Fruit fly (Drosophila melanogaster) whole organism, embryonic: Measurements from ENCODE around the gene Rrp1.

ENCODE experiments used
- Aef1 ChIP-seq: fragments of 200-800 bp; sonication (Bioruptor generic); IDR thresholded peaks from 3 replicates; pipeline ENCODE4 v1.3.6; 2022; ENCODE audit warnings: missing biosample characterization, missing genetic modification characterization
- Asciz ChIP-seq: fragments of 200-800 bp; sonication (Bioruptor generic); optimal IDR thresholded peaks from 2 replicates; lab custom pipeline; 2017; ENCODE audit warnings: missing biosample characterization, mild to moderate bottlenecking, missing genetic modification characterization, missing genetic modification reagents
- BEAF-32 ChIP-seq: fragments of 200-800 bp; sonication (Bioruptor generic); optimal IDR thresholded peaks from 3 replicates; lab custom pipeline; 2017; ENCODE audit warnings: missing biosample characterization, missing genetic modification characterization, mild to moderate bottlenecking, moderate library complexity, missing genetic modification reagents
- CG10267 ChIP-seq: fragments of 200-800 bp; sonication (Bioruptor generic); optimal IDR thresholded peaks from 2 replicates; lab custom pipeline; 2018; ENCODE audit warnings: missing biosample characterization, mild to moderate bottlenecking, missing genetic modification characterization, moderate library complexity
- CG10431 ChIP-seq: fragments of 200-800 bp; sonication (Bioruptor generic); optimal IDR thresholded peaks from 3 replicates; lab custom pipeline; 2018; ENCODE audit warnings: missing biosample characterization, mild to moderate bottlenecking, missing genetic modification characterization
- CG13123 ChIP-seq: fragments of 200-800 bp; sonication (Bioruptor generic); optimal IDR thresholded peaks from 2 replicates; lab custom pipeline; 2016; ENCODE audit warnings: missing biosample characterization, missing genetic modification characterization
- CG15479 ChIP-seq: fragments of 200-800 bp; sonication (Bioruptor generic); optimal IDR thresholded peaks from 3 replicates; lab custom pipeline; 2019; ENCODE audit warnings: missing biosample characterization, mild to moderate bottlenecking, missing genetic modification characterization, moderate library complexity
- CG15514 ChIP-seq: fragments of 200-800 bp; sonication (Bioruptor generic); optimal IDR thresholded peaks from 3 replicates; lab custom pipeline; 2017; ENCODE audit warnings: missing biosample characterization, missing genetic modification characterization, mild to moderate bottlenecking, moderate library complexity, missing genetic modification reagents
- CG16813 ChIP-seq: fragments of 200-800 bp; sonication (Bioruptor generic); IDR thresholded peaks from 3 replicates; pipeline ENCODE4 v1.3.6; 2022; ENCODE audit warnings: missing biosample characterization, missing genetic modification characterization; ENCODE audit not compliant: partially characterized antibody
- CG17359 ChIP-seq: fragments of 200-800 bp; sonication (Bioruptor generic); optimal IDR thresholded peaks from 3 replicates; lab custom pipeline; 2018; ENCODE audit warnings: missing biosample characterization, mild to moderate bottlenecking, missing genetic modification characterization, moderate library complexity
- CG2129 ChIP-seq: fragments of 200-800 bp; sonication (Bioruptor generic); IDR thresholded peaks from 2 replicates; pipeline ENCODE4 v1.3.6; 2022; ENCODE audit warnings: missing biosample characterization, missing genetic modification characterization; ENCODE audit not compliant: partially characterized antibody
- CG2712 ChIP-seq: fragments of 200-800 bp; optimal IDR thresholded peaks from 3 replicates; lab custom pipeline; 2019; ENCODE audit warnings: missing biosample characterization, mild to moderate bottlenecking, missing genetic modification characterization, moderate library complexity
- CG30403 ChIP-seq: fragments of 200-800 bp; sonication (Bioruptor generic); optimal IDR thresholded peaks from 3 replicates; lab custom pipeline; 2016; ENCODE audit warnings: missing biosample characterization, missing genetic modification characterization
- CG3838 ChIP-seq: fragments of 200-800 bp; sonication (Bioruptor generic); optimal IDR thresholded peaks from 3 replicates; lab custom pipeline; 2016; ENCODE audit warnings: missing biosample characterization, missing genetic modification characterization
- CG6791 ChIP-seq: fragments of 200-800 bp; sonication (Bioruptor generic); IDR thresholded peaks from 3 replicates; pipeline ENCODE4 v1.3.6; 2022; ENCODE audit warnings: missing biosample characterization, missing genetic modification characterization; ENCODE audit not compliant: partially characterized antibody
- Chrac-16 ChIP-seq: fragments of 200-800 bp; sonication (Bioruptor generic); optimal IDR thresholded peaks from 3 replicates; lab custom pipeline; 2016; ENCODE audit warnings: missing biosample characterization, missing genetic modification characterization
- Doc3 ChIP-seq: fragments of 200-800 bp; sonication (Bioruptor generic); IDR thresholded peaks from 3 replicates; pipeline ENCODE4 v1.3.6; 2022; ENCODE audit warnings: missing biosample characterization, missing genetic modification characterization; ENCODE audit not compliant: partially characterized antibody
- E2f2 ChIP-seq: fragments of 200-800 bp; sonication (Bioruptor generic); IDR thresholded peaks from 2 replicates; pipeline ENCODE4 v1.3.6; 2022; ENCODE audit warnings: missing biosample characterization, missing genetic modification characterization
- Ets97D ChIP-seq: fragments of 200-800 bp; sonication (Bioruptor generic); optimal IDR thresholded peaks from 3 replicates; lab custom pipeline; 2016; ENCODE audit warnings: missing biosample characterization, missing genetic modification characterization
- Fer3 ChIP-seq: fragments of 200-800 bp; sonication (Bioruptor generic); optimal IDR thresholded peaks from 2 replicates; lab custom pipeline; 2018; ENCODE audit warnings: missing biosample characterization, mild to moderate bottlenecking, missing genetic modification characterization, moderate library complexity
- HLH3B ChIP-seq: fragments of 200-800 bp; sonication (Bioruptor generic); IDR thresholded peaks from 2 replicates; pipeline ENCODE4 v1.3.6; 2022; ENCODE audit warnings: missing biosample characterization, missing genetic modification characterization
- Hr51 ChIP-seq, 2 experiments: fragments of 200-800 bp; sonication (Bioruptor generic); optimal IDR thresholded peaks; 2 replicates in 1 of 2; 3 replicates in 1 of 2; lab custom pipeline; 2016 to 2018; ENCODE audit warnings: missing biosample characterization in 2 of 2, missing genetic modification characterization in 2 of 2, mild to moderate bottlenecking in 1 of 2, moderate library complexity in 1 of 2
- MESR4 ChIP-seq: fragments of 200-800 bp; sonication (Bioruptor generic); optimal IDR thresholded peaks from 2 replicates; lab custom pipeline; 2018; ENCODE audit warnings: missing biosample characterization, mild to moderate bottlenecking, missing genetic modification characterization, moderate library complexity
- Med ChIP-seq: fragments of 200-800 bp; sonication (Bioruptor generic); peaks from one replicate; lab custom pipeline; 2016; ENCODE audit warnings: missing biosample characterization, missing genetic modification characterization, mild to moderate bottlenecking, inconsistent platforms, moderate library complexity
- Myb ChIP-seq: fragments of 200-800 bp; sonication (Bioruptor generic); optimal IDR thresholded peaks from 2 replicates; lab custom pipeline; 2016; ENCODE audit warnings: missing biosample characterization, missing genetic modification characterization
- Sry-δ ChIP-seq: fragments of 200-800 bp; sonication (Bioruptor generic); optimal IDR thresholded peaks from 2 replicates; lab custom pipeline; 2016; ENCODE audit warnings: missing biosample characterization, missing genetic modification characterization
- Usf ChIP-seq: fragments of 200-800 bp; sonication (Bioruptor generic); optimal IDR thresholded peaks from 2 replicates; lab custom pipeline; 2017; ENCODE audit warnings: missing genotype, missing biosample characterization, missing genetic modification characterization
- Xbp1 ChIP-seq: fragments of 200-800 bp; sonication (Bioruptor generic); optimal IDR thresholded peaks from 3 replicates; lab custom pipeline; 2016; ENCODE audit warnings: missing biosample characterization, mild to moderate bottlenecking, missing genetic modification characterization
- Xrp1 ChIP-seq: fragments of 200-800 bp; sonication (Bioruptor generic); IDR thresholded peaks from 2 replicates; pipeline ENCODE4 v1.3.6; 2022; ENCODE audit warnings: missing biosample characterization, missing genetic modification characterization
- amos ChIP-seq: fragments of 200-800 bp; sonication (Bioruptor generic); IDR thresholded peaks from 2 replicates; pipeline ENCODE4 v1.3.6; 2022; ENCODE audit warnings: missing biosample characterization, missing genetic modification characterization; ENCODE audit not compliant: partially characterized antibody
- ap ChIP-seq: fragments of 200-800 bp; sonication (Bioruptor generic); IDR thresholded peaks from 2 replicates; pipeline ENCODE4 v1.3.6; 2022; ENCODE audit warnings: missing biosample characterization, missing genetic modification characterization
- ase ChIP-seq: fragments of 200-800 bp; sonication (Bioruptor generic); IDR thresholded peaks from 3 replicates; pipeline ENCODE4 v1.3.6; 2022; ENCODE audit warnings: missing biosample characterization, missing genetic modification characterization
- cad ChIP-seq: fragments of >200 bp; optimal IDR thresholded peaks from 2 replicates; lab custom pipeline; 2017; ENCODE audit warnings: missing biosample characterization, missing genetic modification characterization
- chm ChIP-seq: fragments of 200-800 bp; sonication (Bioruptor generic); IDR thresholded peaks from 2 replicates; pipeline ENCODE4 v1.3.6; 2022; ENCODE audit warnings: missing biosample characterization, missing genetic modification characterization
- fd3F ChIP-seq: fragments of 200-800 bp; sonication (Bioruptor generic); optimal IDR thresholded peaks from 2 replicates; lab custom pipeline; 2018; ENCODE audit warnings: missing biosample characterization, mild to moderate bottlenecking, missing genetic modification characterization, moderate library complexity
- gro ChIP-seq: fragments of 200-800 bp; sonication (Bioruptor generic); optimal IDR thresholded peaks from 2 replicates; lab custom pipeline; 2016; ENCODE audit warnings: missing biosample characterization, missing genetic modification characterization
- hb ChIP-seq: fragments of 200-800 bp; sonication (Bioruptor generic); IDR thresholded peaks from 3 replicates; pipeline ENCODE4 v1.3.6; 2022; ENCODE audit warnings: missing biosample characterization, missing genetic modification characterization; ENCODE audit not compliant: partially characterized antibody
- lola ChIP-seq, 3 experiments: fragments of >200 bp in 2 of 3; fragments of 200-800 bp in 1 of 3; sonication (Bioruptor generic) in 1 of 3; optimal IDR thresholded peaks; 2 replicates each; lab custom pipeline; 2017 to 2019; ENCODE audit warnings: missing biosample characterization in 3 of 3, missing genetic modification characterization in 3 of 3, mild to moderate bottlenecking in 1 of 3, moderate library complexity in 1 of 3
- pzg ChIP-seq: fragments of 200-800 bp; sonication (Bioruptor generic); optimal IDR thresholded peaks from 3 replicates; lab custom pipeline; 2018; ENCODE audit warnings: missing biosample characterization, mild to moderate bottlenecking, missing genetic modification characterization, moderate library complexity
- rib ChIP-seq: fragments of 200-800 bp; sonication (Bioruptor generic); IDR thresholded peaks from 2 replicates; pipeline ENCODE4 v1.3.6; 2022; ENCODE audit warnings: missing biosample characterization, missing genetic modification characterization
- sc ChIP-seq, 3 experiments: fragments of >200 bp in 2 of 3; fragments of 200-800 bp in 1 of 3; sonication (Bioruptor generic) in 1 of 3; optimal IDR thresholded peaks; 2 replicates in 2 of 3; 3 replicates in 1 of 3; lab custom pipeline; 2017; ENCODE audit warnings: mild to moderate bottlenecking in 1 of 3, missing biosample characterization in 1 of 3, missing genetic modification characterization in 1 of 3, missing genetic modification reagents in 1 of 3
- schlank ChIP-seq: fragments of 200-800 bp; sonication (Bioruptor generic); optimal IDR thresholded peaks from 2 replicates; lab custom pipeline; 2018; ENCODE audit warnings: missing biosample characterization, mild to moderate bottlenecking, missing genetic modification characterization
- so ChIP-seq: fragments of 200-800 bp; sonication (Bioruptor generic); IDR thresholded peaks from 3 replicates; pipeline ENCODE4 v1.3.6; 2022; ENCODE audit warnings: missing biosample characterization, missing genetic modification characterization
- sqz ChIP-seq: fragments of 200-800 bp; sonication (Bioruptor generic); optimal IDR thresholded peaks from 3 replicates; lab custom pipeline; 2018; ENCODE audit warnings: missing biosample characterization, mild to moderate bottlenecking, missing genetic modification characterization
- stwl ChIP-seq: fragments of 200-800 bp; sonication (Bioruptor generic); optimal IDR thresholded peaks from 3 replicates; lab custom pipeline; 2018; ENCODE audit warnings: missing biosample characterization, mild to moderate bottlenecking, missing genetic modification characterization, moderate library complexity
- tna ChIP-seq: fragments of 200-800 bp; sonication (Bioruptor generic); IDR thresholded peaks from 2 replicates; pipeline ENCODE4 v1.3.6; 2022; ENCODE audit warnings: missing biosample characterization, missing genetic modification characterization; ENCODE audit not compliant: partially characterized antibody
- trem ChIP-seq: fragments of 200-800 bp; optimal IDR thresholded peaks from 3 replicates; lab custom pipeline; 2019; ENCODE audit warnings: missing biosample characterization, mild to moderate bottlenecking, missing genetic modification characterization, moderate library complexity
- zen2 ChIP-seq: fragments of 200-800 bp; sonication (Bioruptor generic); IDR thresholded peaks from 3 replicates; pipeline ENCODE4 v1.3.6; 2022; ENCODE audit warnings: missing biosample characterization, missing genetic modification characterization; ENCODE audit not compliant: partially characterized antibody

Rrp1 gene

DNA sequence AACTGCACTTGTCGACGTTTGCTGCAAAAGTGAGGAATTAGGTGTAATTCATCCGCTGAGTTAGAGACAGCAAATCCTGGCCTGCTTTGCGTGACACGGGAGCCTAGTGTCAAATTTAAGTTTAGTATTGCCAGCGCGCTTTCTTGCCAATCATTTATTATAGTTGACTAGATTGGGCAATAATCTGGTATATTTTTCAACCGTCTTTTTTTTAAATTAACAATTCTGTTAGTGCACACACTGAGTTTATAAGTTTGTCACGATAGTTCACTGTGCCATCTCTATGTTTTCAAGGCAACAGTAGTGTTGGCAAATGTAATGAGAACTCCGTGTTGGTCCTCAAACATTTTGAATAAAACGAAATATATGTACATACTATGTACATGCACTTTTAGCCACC lies 4.5 kb upstream of the Rrp1 start, which contains the start of the genes CG9641 and CG3165 (continued):
- peak; percentile 92 for TF ChIP-seq gro (GFP tag; lab: Kevin White, UChicago)
- peak; percentile 45; the same call in 1 of the 2 replicates for TF ChIP-seq ap
- TF ChIP-seq CG30403 (GFP tag; lab: Kevin White, UChicago) = peak; percentile 92
- TF ChIP-seq Xrp1 (GFP tag; lab: Robert Waterston, UW) = peak; percentile 92
- TF ChIP-seq CG3838 (GFP tag; lab: Kevin White, UChicago) = peak; percentile 59
- peak in 1 of 3 experiments; percentile 84 for TF ChIP-seq lola (GFP tag; optimal IDR thresholded peaks at IDR 0.05; lab: Kevin White, UChicago)
- TF ChIP-seq sqz (GFP tag; lab: Kevin White, UChicago) = no peak
- TF ChIP-seq Asciz (GFP tag; lab: Kevin White, UChicago) = no peak
- TF ChIP-seq chm (GFP tag; lab: Robert Waterston, UW) = peak; percentile 70; the same call in 1 of the 2 replicates
- peak; percentile 99 for TF ChIP-seq CG10267 (tag; lab: Kevin White, UChicago)
- TF ChIP-seq CG17359 (tag; lab: Kevin White, UChicago) = peak; percentile 72
- peak; percentile 56; the same call in 1 of the 3 replicates for TF ChIP-seq so
- TF ChIP-seq HLH3B (GFP tag; lab: Robert Waterston, UW) = peak; percentile 80
- peak; percentile 74 for TF ChIP-seq Fer3 (tag; lab: Kevin White, UChicago)
- peak; percentile 52 for TF ChIP-seq schlank
- peak; percentile 49 for TF ChIP-seq Usf (GFP tag; lab: Kevin White, UChicago)
- peak; percentile 87 for TF ChIP-seq Chrac-16 (GFP tag; lab: Kevin White, UChicago)
- no peak for TF ChIP-seq sc (optimal IDR thresholded peaks at IDR 0.05; lab: Kevin White, UChicago)
- TF ChIP-seq sc (GFP tag; optimal IDR thresholded peaks at IDR 0.05; lab: Kevin White, UChicago) = no peak
- no peak for TF ChIP-seq cad (GFP tag; lab: Kevin White, UChicago)
- peak; percentile 78 for TF ChIP-seq CG13123 (GFP tag; lab: Kevin White, UChicago)
- TF ChIP-seq CG15479 (GFP tag; lab: Kevin White, UChicago) = no peak
- TF ChIP-seq CG10431 (GFP tag; lab: Kevin White, UChicago) = peak; percentile 54
- TF ChIP-seq rib (GFP tag; lab: Robert Waterston, UW) = no peak
- TF ChIP-seq Xbp1 = peak; percentile 92
- peak; percentile 69 for TF ChIP-seq fd3F (GFP tag; lab: Kevin White, UChicago)
- TF ChIP-seq Hr51 (GFP tag; optimal IDR thresholded peaks at IDR 0.05; lab: Kevin White, UChicago) = peak in 1 of 2 experiments; percentile 84
- TF ChIP-seq, all 482 proteins: peak for 370

DNA sequence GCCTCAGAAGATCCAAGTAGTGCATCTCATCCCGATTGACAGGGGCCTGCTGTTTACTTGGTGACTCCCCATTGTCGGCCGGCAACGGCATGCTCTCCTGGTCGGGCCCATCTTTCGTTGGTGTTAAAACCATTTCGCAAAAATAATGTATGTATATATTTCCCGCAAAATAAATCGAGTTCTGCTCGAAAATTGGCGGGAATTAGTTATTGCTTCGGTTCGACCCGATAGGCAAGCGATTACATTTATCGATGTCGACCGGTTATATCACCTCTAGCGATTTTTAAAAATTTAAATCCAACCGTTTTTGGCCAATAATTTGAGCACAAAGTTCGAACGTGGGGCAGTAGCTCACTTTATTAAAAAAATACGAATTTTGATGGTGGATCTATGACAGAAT lies 2.9 kb downstream of the Rrp1 start, which contains the start of gene Ts:
Gene Ts (minus strand): TSS at position 201 of the 400 bp plus-strand sequence.
- TF ChIP-seq cad (GFP tag; lab: Kevin White, UChicago) = no peak
- TF ChIP-seq ase (GFP tag; lab: Robert Waterston, UW) = no peak
- TF ChIP-seq hb (GFP tag; lab: Robert Waterston, UW) = peak; percentile 74
- TF ChIP-seq Doc3 = peak; percentile 70
- peak; percentile 60 for TF ChIP-seq Ets97D (GFP tag; lab: Kevin White, UChicago)
- TF ChIP-seq MESR4 (GFP tag; lab: Kevin White, UChicago) = peak; percentile 30
- TF ChIP-seq E2f2 (GFP tag; lab: Robert Waterston, UW) = peak; percentile 92
- peak; percentile 52 for TF ChIP-seq Med
- peak; percentile 97 for TF ChIP-seq Myb
- TF ChIP-seq trem = peak; percentile 58
- peak; percentile 86 for TF ChIP-seq Sry-δ
- TF ChIP-seq CG15514 = peak; percentile 56
- TF ChIP-seq BEAF-32 (GFP tag; lab: Kevin White, UChicago) = peak; percentile 65
- TF ChIP-seq CG2712 (tag; lab: Kevin White, UChicago) = peak; percentile 6
- peak; percentile 54 for TF ChIP-seq stwl (tag; lab: Kevin White, UChicago)
- no peak for TF ChIP-seq Aef1
- TF ChIP-seq tna (GFP tag; lab: Robert Waterston, UW) = peak; percentile 84
- peak; percentile 57; the same call in 2 of the 3 replicates for TF ChIP-seq CG16813 (GFP tag; lab: Robert Waterston, UW)
- TF ChIP-seq amos (GFP tag; lab: Robert Waterston, UW) = peak; percentile 76; the same call in 1 of the 2 replicates
- peak; percentile 82 for TF ChIP-seq CG6791 (GFP tag; lab: Robert Waterston, UW)
- TF ChIP-seq pzg (GFP tag; lab: Kevin White, UChicago) = peak; percentile 60
- TF ChIP-seq zen2 (GFP tag; lab: Robert Waterston, UW) = peak; percentile 76
- peak; percentile 16; the same call in 1 of the 2 replicates for TF ChIP-seq CG2129 (GFP tag; lab: Robert Waterston, UW)
